Worm (Caenorhabditis elegans) whole organism, L4 larva: ENCODE measurements around the gene ZK1127.13.

Experiments used
- F10B5.3 ChIP-seq: sonication (generic microtip); optimal IDR thresholded peaks from 2 replicates; lab custom pipeline; 2016; ENCODE audit warnings: mild to moderate bottlenecking, missing genetic modification characterization, missing compliant biosample characterization
- F37D6.2 ChIP-seq: sonication (generic microtip); optimal IDR thresholded peaks from 2 replicates; lab custom pipeline; 2016; ENCODE audit warnings: mild to moderate bottlenecking, missing genetic modification characterization, missing compliant biosample characterization
- R02D3.7 ChIP-seq: fragments of 150-350 bp; sonication (generic microtip); optimal IDR thresholded peaks from 3 replicates; lab custom pipeline; 2014; ENCODE audit warnings: missing biosample characterization, missing genetic modification characterization
- T26A8.4 ChIP-seq: fragments of 200-800 bp; sonication (Bioruptor generic); IDR thresholded peaks from 2 replicates; pipeline ENCODE4 v1.3.6; 2022; ENCODE audit warnings: missing genetic modification characterization, missing compliant biosample characterization
- Y105C5A.15 ChIP-seq: fragments of 200-800 bp; sonication (Bioruptor generic); IDR thresholded peaks from 2 replicates; pipeline ENCODE4 v1.3.6; 2022; ENCODE audit warnings: missing genetic modification characterization, missing compliant biosample characterization
- Y48G9A.11 ChIP-seq: fragments of 200-800 bp; sonication (Bioruptor generic); IDR thresholded peaks from 2 replicates; pipeline ENCODE4 v1.3.6; 2022; ENCODE audit warnings: missing genetic modification reagents, missing genetic modification characterization, missing compliant biosample characterization
- ZK337.2 ChIP-seq: fragments of 200-800 bp; sonication (Bioruptor generic); IDR thresholded peaks from 2 replicates; pipeline ENCODE4 v1.3.6; 2022; ENCODE audit warnings: missing genetic modification reagents, missing genetic modification characterization, missing compliant biosample characterization
- ceh-20 ChIP-seq: fragments of 200-800 bp; sonication (Bioruptor generic); IDR thresholded peaks from 2 replicates; pipeline ENCODE4 v1.3.6; 2022; ENCODE audit warnings: missing genetic modification reagents, missing genetic modification characterization, missing compliant biosample characterization
- ceh-28 ChIP-seq: fragments of 150-350 bp; optimal IDR thresholded peaks from 2 replicates; lab custom pipeline; 2014; ENCODE audit warnings: missing biosample characterization, missing genetic modification reagents, missing genetic modification characterization
- ces-1 ChIP-seq: fragments of 150-350 bp; sonication (generic microtip); optimal IDR thresholded peaks from 4 replicates; lab custom pipeline; 2014; ENCODE audit warnings: missing biosample characterization, missing genetic modification reagents, missing genetic modification characterization
- ctbp-1 ChIP-seq: fragments of 200-800 bp; sonication (Bioruptor generic); IDR thresholded peaks from 2 replicates; pipeline ENCODE4 v1.3.6; 2022; ENCODE audit warnings: missing genetic modification reagents, missing genetic modification characterization, missing compliant biosample characterization
- daf-12 ChIP-seq: fragments of 150-350 bp; optimal IDR thresholded peaks from 2 replicates; lab custom pipeline; 2014; ENCODE audit warnings: missing biosample characterization, missing genetic modification reagents, missing genetic modification characterization
- daf-16 ChIP-seq, 3 experiments: sonication (generic microtip); optimal IDR thresholded peaks; 2 replicates each; lab custom pipeline; 2016 to 2017; ENCODE audit warnings: missing genetic modification characterization in 3 of 3, missing genetic modification reagents in 3 of 3, mild to moderate bottlenecking in 2 of 3, missing compliant biosample characterization in 2 of 3, missing biosample characterization in 1 of 3, moderate library complexity in 1 of 3
- daf-19 ChIP-seq: fragments of 200-800 bp; sonication (Bioruptor generic); conservative IDR thresholded peaks from 2 replicates; pipeline ENCODE4 v1.3.6; 2022; ENCODE audit warnings: missing genetic modification characterization, missing compliant biosample characterization
- daf-8 ChIP-seq: fragments of 200-800 bp; sonication (Bioruptor generic); IDR thresholded peaks from 2 replicates; pipeline ENCODE4 v1.3.6; 2022; ENCODE audit warnings: missing genetic modification characterization, missing compliant biosample characterization
- dmd-6 ChIP-seq: fragments of 200-800 bp; sonication (Bioruptor generic); IDR thresholded peaks from 2 replicates; pipeline ENCODE4 v1.3.6; 2022; ENCODE audit warnings: missing genetic modification reagents, missing genetic modification characterization, missing compliant biosample characterization
- dpl-1 ChIP-seq: fragments of 150-350 bp; optimal IDR thresholded peaks from 2 replicates; lab custom pipeline; 2014; ENCODE audit warnings: missing biosample characterization, missing genetic modification reagents, missing genetic modification characterization
- dve-1 ChIP-seq: sonication (generic microtip); optimal IDR thresholded peaks from 2 replicates; lab custom pipeline; 2017; ENCODE audit warnings: antibody characterized with exemption, mild to moderate bottlenecking, missing genetic modification characterization, missing compliant biosample characterization; ENCODE audit not compliant: insufficient read depth
- egl-27 ChIP-seq: sonication (generic microtip); optimal IDR thresholded peaks from 3 replicates; lab custom pipeline; 2017; ENCODE audit warnings: missing biosample characterization, missing genetic modification reagents, missing genetic modification characterization
- fos-1 ChIP-seq: fragments of 150-350 bp; optimal IDR thresholded peaks from 2 replicates; lab custom pipeline; 2014; ENCODE audit warnings: missing biosample characterization, missing genetic modification characterization
- gei-8 ChIP-seq: fragments of 200-800 bp; sonication (Bioruptor generic); optimal IDR thresholded peaks from 2 replicates; lab custom pipeline; 2018; ENCODE audit warnings: mild to moderate bottlenecking, missing genetic modification characterization, missing compliant biosample characterization
- hlh-11 ChIP-seq: fragments of 200-800 bp; sonication (Bioruptor generic); optimal IDR thresholded peaks from 2 replicates; lab custom pipeline; 2018; ENCODE audit warnings: mild to moderate bottlenecking, missing genetic modification characterization, missing compliant biosample characterization
- hlh-30 ChIP-seq: sonication (generic microtip); optimal IDR thresholded peaks from 2 replicates; lab custom pipeline; 2017; ENCODE audit warnings: antibody characterized with exemption, mild to moderate bottlenecking, missing genetic modification characterization, missing compliant biosample characterization; ENCODE audit not compliant: insufficient read depth
- lin-15B ChIP-seq: fragments of 150-350 bp; sonication (generic microtip); optimal IDR thresholded peaks from 3 replicates; lab custom pipeline; 2014; ENCODE audit warnings: missing biosample characterization, missing genetic modification characterization
- lin-38 ChIP-seq: fragments of 200-800 bp; sonication (Bioruptor generic); IDR thresholded peaks from 2 replicates; pipeline ENCODE4 v1.3.6; 2022; ENCODE audit warnings: missing genetic modification reagents, missing genetic modification characterization, missing compliant biosample characterization
- lin-39 ChIP-seq: fragments of 150-350 bp; optimal IDR thresholded peaks from 2 replicates; lab custom pipeline; 2014; ENCODE audit warnings: missing biosample characterization, missing genetic modification reagents, missing genetic modification characterization
- lir-3 ChIP-seq: sonication (generic microtip); optimal IDR thresholded peaks from 2 replicates; lab custom pipeline; 2016; ENCODE audit warnings: mild to moderate bottlenecking, missing genetic modification characterization, missing compliant biosample characterization
- madf-9 ChIP-seq: fragments of 200-800 bp; sonication (Bioruptor generic); conservative IDR thresholded peaks from 2 replicates; pipeline ENCODE4 v1.3.6; 2022; ENCODE audit warnings: missing genetic modification reagents, missing genetic modification characterization, missing compliant biosample characterization
- mes-2 ChIP-seq: sonication (generic microtip); optimal IDR thresholded peaks from 2 replicates; lab custom pipeline; 2016; ENCODE audit warnings: missing genotype, mild to moderate bottlenecking, missing genetic modification characterization, missing compliant biosample characterization; ENCODE audit not compliant: poor library complexity, severe bottlenecking
- nhr-10 ChIP-seq: fragments of 150-350 bp; optimal IDR thresholded peaks from 2 replicates; lab custom pipeline; 2014; ENCODE audit warnings: missing biosample characterization, missing genetic modification characterization
- nhr-28 ChIP-seq: fragments of 150-350 bp; optimal IDR thresholded peaks from 2 replicates; lab custom pipeline; 2014; ENCODE audit warnings: missing biosample characterization, missing genetic modification characterization
- saeg-2 ChIP-seq: fragments of 200-800 bp; sonication (Bioruptor generic); IDR thresholded peaks from 2 replicates; pipeline ENCODE4 v1.3.6; 2022; ENCODE audit warnings: missing genetic modification reagents, missing genetic modification characterization, missing compliant biosample characterization
- sdz-12 ChIP-seq: fragments of 200-800 bp; sonication (Bioruptor generic); optimal IDR thresholded peaks from 2 replicates; lab custom pipeline; 2018; ENCODE audit warnings: mild to moderate bottlenecking, missing genetic modification characterization, missing compliant biosample characterization
- set-16 ChIP-seq: fragments of 200-800 bp; sonication (Bioruptor generic); IDR thresholded peaks from 2 replicates; pipeline ENCODE4 v1.3.6; 2022; ENCODE audit warnings: missing genetic modification reagents, missing genetic modification characterization, missing compliant biosample characterization
- snpc-4 ChIP-seq: fragments of 150-350 bp; optimal IDR thresholded peaks from 2 replicates; lab custom pipeline; 2014; ENCODE audit warnings: missing biosample characterization, missing genetic modification characterization
- unc-130 ChIP-seq: sonication (generic microtip); optimal IDR thresholded peaks from 2 replicates; lab custom pipeline; 2016; ENCODE audit warnings: missing genetic modification reagents, missing genetic modification characterization, missing compliant biosample characterization
- unc-39 ChIP-seq: sonication (generic microtip); optimal IDR thresholded peaks from 2 replicates; lab custom pipeline; 2017; ENCODE audit warnings: missing biosample characterization, missing genetic modification characterization
- unc-62 ChIP-seq, 3 experiments: fragments of 150-350 bp in 1 of 3; sonication (generic microtip); optimal IDR thresholded peaks in 2 of 3; peaks in 1 of 3; 1 replicate in 1 of 3; 2 replicates in 2 of 3; lab custom pipeline; 2014 to 2017; ENCODE audit warnings: missing biosample characterization in 3 of 3, missing genetic modification characterization in 3 of 3, missing genetic modification reagents in 3 of 3, missing genotype in 1 of 3
- vab-7 ChIP-seq: fragments of 200-800 bp; sonication (Bioruptor generic); IDR thresholded peaks from 2 replicates; pipeline ENCODE4 v1.3.6; 2022; ENCODE audit warnings: missing genetic modification reagents, missing genetic modification characterization, missing compliant biosample characterization
- zfp-2 ChIP-seq: sonication (generic microtip); optimal IDR thresholded peaks from 2 replicates; lab custom pipeline; 2016; ENCODE audit warnings: mild to moderate bottlenecking, missing genetic modification characterization, missing compliant biosample characterization
- zfp-3 ChIP-seq: fragments of 200-800 bp; sonication (Bioruptor generic); conservative IDR thresholded peaks from 2 replicates; pipeline ENCODE4 v1.3.6; 2022; ENCODE audit warnings: missing genetic modification reagents, missing genetic modification characterization, missing compliant biosample characterization
- ztf-11 ChIP-seq: fragments of 150-350 bp; optimal IDR thresholded peaks from 2 replicates; lab custom pipeline; 2014; ENCODE audit warnings: missing biosample characterization, missing genetic modification characterization
- ztf-7 ChIP-seq: fragments of 150-350 bp; optimal IDR thresholded peaks from 2 replicates; lab custom pipeline; 2014; ENCODE audit warnings: missing biosample characterization, missing genetic modification characterization

The ZK1127.13 gene

ce11 chrII:7072590-7073536, 19.8 kb downstream of the ZK1127.13 start (continued):
- no peak for TF ChIP-seq zfp-2 (tag; lab: Kevin White, UChicago)
- TF ChIP-seq lir-3 (tag; lab: Kevin White, UChicago), result no peak
- no peak for TF ChIP-seq F37D6.2
- no peak for TF ChIP-seq set-16 (GFP tag; lab: Robert Waterston, UW)
- peak; percentile 75 for TF ChIP-seq nhr-10 (tag; lab: Kevin White, UChicago)
- peak; percentile 91 for TF ChIP-seq dmd-6
- peak; percentile 59 for TF ChIP-seq dpl-1 (GFP tag; lab: Kevin White, UChicago)
- TF ChIP-seq zfp-3, result no peak
- no peak for TF ChIP-seq ces-1 (GFP tag; lab: Kevin White, UChicago)
- TF ChIP-seq ceh-28, result no peak
- no peak for TF ChIP-seq Y105C5A.15
- TF ChIP-seq unc-130 (GFP tag; lab: Kevin White, UChicago), result peak; percentile 11
- TF ChIP-seq lin-38 (GFP tag; lab: Robert Waterston, UW), result peak; percentile 89
- no peak for TF ChIP-seq snpc-4
- no peak for TF ChIP-seq F10B5.3 (tag; lab: Kevin White, UChicago)
- TF ChIP-seq gei-8, result no peak
- TF ChIP-seq R02D3.7 (tag; lab: Kevin White, UChicago), result no peak
- TF ChIP-seq unc-62 (GFP tag; optimal IDR thresholded peaks at IDR 0.05 in 1 of 2; lab: Kevin White, UChicago), result no peak
- TF ChIP-seq unc-62 (tag; optimal IDR thresholded peaks at IDR 0.05; lab: Kevin White, UChicago), result no peak
- peak; percentile 65 for TF ChIP-seq nhr-28 (tag; lab: Kevin White, UChicago)
- peak; percentile 32; the same call in 1 of the 2 replicates for TF ChIP-seq vab-7 (GFP tag; lab: Robert Waterston, UW)
- TF ChIP-seq fos-1, result no peak
- TF ChIP-seq egl-27 (tag; lab: Kevin White, UChicago), result no peak
- peak; percentile 53; the same call in 1 of the 2 replicates for TF ChIP-seq ceh-20 (GFP tag; lab: Robert Waterston, UW)

ce11 chrII:7073537-7073913, 20.4 kb downstream of the ZK1127.13 start, which contains the start of gene kat-1:
Gene kat-1 (plus strand): TSS chrII:7073814.
- no peak for TF ChIP-seq ztf-11 (tag; lab: Kevin White, UChicago)
- no peak for TF ChIP-seq hlh-30 (tag; lab: Kevin White, UChicago)
- no peak for TF ChIP-seq lin-39 (tag; lab: Kevin White, UChicago)
- no peak for TF ChIP-seq daf-12
- no peak for TF ChIP-seq sdz-12 (GFP tag; lab: Kevin White, UChicago)
- no peak for TF ChIP-seq unc-130 (GFP tag; lab: Kevin White, UChicago)
- TF ChIP-seq mes-2 (tag; lab: Kevin White, UChicago), result no peak
- no peak for TF ChIP-seq daf-8 (GFP tag; lab: Robert Waterston, UW)
- TF ChIP-seq, all 104 proteins: peak for 0

- TF ChIP-seq sdz-12 (GFP tag; lab: Kevin White, UChicago) (no peak), lin-15B (tag; lab: Kevin White, UChicago) (no peak), T26A8.4 (GFP tag; lab: Robert Waterston, UW) (no peak), daf-19 (0 out of 2 replicates have a peak, but pooled peaks have one; percentile 53), madf-9 (GFP tag; lab: Robert Waterston, UW) (no peak), saeg-2 (GFP tag; lab: Robert Waterston, UW) (0 out of 2 replicates have a peak, but pooled peaks have one; percentile 48), ZK337.2 (GFP tag; lab: Robert Waterston, UW) (no peak), daf-16 (GFP tag; optimal IDR thresholded peaks at IDR 0.05; lab: Kevin White, UChicago) (peak in 1 of 2 experiments; percentile 39), daf-16 (tag; optimal IDR thresholded peaks at IDR 0.05; lab: Kevin White, UChicago) (no peak), Y48G9A.11 (GFP tag; lab: Robert Waterston, UW) (0 out of 2 replicates have a peak, but pooled peaks have one; percentile 24), dpl-1 (GFP tag; lab: Kevin White, UChicago) (no peak), lin-38 (GFP tag; lab: Robert Waterston, UW) (peak; percentile 40), ztf-7 (tag; lab: Kevin White, UChicago) (no peak), dve-1 (tag; lab: Kevin White, UChicago) (no peak), ctbp-1 (no peak), hlh-11 (tag; lab: Kevin White, UChicago) (no peak), unc-62 (GFP tag; optimal IDR thresholded peaks at IDR 0.05 in 1 of 2; lab: Kevin White, UChicago) (no peak), unc-62 (tag; optimal IDR thresholded peaks at IDR 0.05; lab: Kevin White, UChicago) (no peak), zfp-3 (0 out of 2 replicates have a peak, but pooled peaks have one; percentile 22), daf-8 (GFP tag; lab: Robert Waterston, UW) (no peak), unc-39 (no peak)
Measured at ce11 chrII:7075564-7076228, 22.6 kb downstream of the ZK1127.13 start, which contains the start of gene T02G5.7. Gene T02G5.7 (plus strand): TSS chrII:7075614.
